Worm (Caenorhabditis elegans) whole organism, early embryonic: ENCODE data around the gene ubc-21.

ENCODE experiments used
- B0310.2 ChIP-seq: sonication (generic microtip); optimal IDR thresholded peaks from 2 replicates; lab custom pipeline; 2016; ENCODE audit warnings: mild to moderate bottlenecking, missing genetic modification characterization, missing compliant biosample characterization
- F13C5.2 ChIP-seq: sonication (generic microtip); optimal IDR thresholded peaks from 2 replicates; lab custom pipeline; 2017; ENCODE audit warnings: mild to moderate bottlenecking, missing genetic modification characterization, inconsistent platforms, missing compliant biosample characterization
- aly-1 ChIP-seq: sonication (generic microtip); optimal IDR thresholded peaks from 2 replicates; lab custom pipeline; 2016; ENCODE audit warnings: missing genetic modification characterization, missing compliant biosample characterization
- ama-1 ChIP-seq: fragments of 150-350 bp; optimal IDR thresholded peaks from 2 replicates; lab custom pipeline; 2014
- ceh-36 ChIP-seq: sonication (generic microtip); optimal IDR thresholded peaks from 2 replicates; lab custom pipeline; 2016; ENCODE audit warnings: missing genetic modification characterization, inconsistent platforms, missing compliant biosample characterization
- ets-7 ChIP-seq: sonication (generic microtip); optimal IDR thresholded peaks from 2 replicates; lab custom pipeline; 2016; ENCODE audit warnings: missing genotype, missing genetic modification characterization, missing compliant biosample characterization
- flt-1 ChIP-seq: fragments of 200-800 bp; sonication (Bioruptor generic); IDR thresholded peaks from 2 replicates; pipeline ENCODE4 v1.3.6; 2022; ENCODE audit warnings: missing genetic modification characterization, missing compliant biosample characterization
- hmg-4 ChIP-seq: fragments of 200-800 bp; sonication (Bioruptor generic); optimal IDR thresholded peaks from 2 replicates; lab custom pipeline; 2018; ENCODE audit warnings: mild to moderate bottlenecking, missing genetic modification characterization, missing compliant biosample characterization
- sea-1 ChIP-seq: fragments of 200-800 bp; sonication (Bioruptor generic); conservative IDR thresholded peaks from 2 replicates; pipeline ENCODE4 v1.3.6; 2022; ENCODE audit warnings: missing genetic modification characterization, missing compliant biosample characterization
- tbx-11 ChIP-seq: fragments of 200-800 bp; sonication (Bioruptor generic); IDR thresholded peaks from 2 replicates; pipeline ENCODE4 v1.3.6; 2022; ENCODE audit warnings: missing genetic modification characterization, missing compliant biosample characterization
- tbx-37 ChIP-seq: fragments of 200-800 bp; sonication (Bioruptor generic); conservative IDR thresholded peaks from 2 replicates; pipeline ENCODE4 v1.3.6; 2022; ENCODE audit warnings: missing genetic modification reagents, missing genetic modification characterization, missing compliant biosample characterization
- tra-4 ChIP-seq: sonication (generic microtip); optimal IDR thresholded peaks from 2 replicates; lab custom pipeline; 2017; ENCODE audit warnings: missing genetic modification characterization, missing compliant biosample characterization

- no peak for TF ChIP-seq tra-4 (tag; lab: Kevin White, UChicago)
- no peak for TF ChIP-seq tbx-11 (GFP tag; lab: Robert Waterston, UW)
- TF ChIP-seq ceh-36 (tag; lab: Kevin White, UChicago): no peak
- no peak for TF ChIP-seq hmg-4 (GFP tag; lab: Kevin White, UChicago)
- TF ChIP-seq ama-1: no peak
- no peak for TF ChIP-seq aly-1 (tag; lab: Kevin White, UChicago)
- no peak for TF ChIP-seq tbx-37 (GFP tag; lab: Robert Waterston, UW)
- no peak for TF ChIP-seq ets-7 (tag; lab: Kevin White, UChicago)
- TF ChIP-seq sea-1 (GFP tag; lab: Robert Waterston, UW): no peak
- TF ChIP-seq flt-1 (GFP tag; lab: Robert Waterston, UW): no peak
- TF ChIP-seq F13C5.2 (tag; lab: Kevin White, UChicago): no peak
- no peak for TF ChIP-seq B0310.2 (tag; lab: Kevin White, UChicago)
Measured at ce11 chrX:8820643-8821042, 48.8 kb upstream of the ubc-21 start.
